Fruit fly (Drosophila melanogaster): Measurements from ENCODE around the gene mio.

Gene mio

dm6 chr2L:2242783-2243182 is 25.7 kb downstream of the mio start:
- TF ChIP-seq Pif1B (GFP tag; optimal IDR thresholded peaks at IDR 0.05) (no peak), CG14655 (GFP tag; optimal IDR thresholded peaks at IDR 0.05) (no peak), rn (GFP tag; IDR thresholded peaks at IDR 0.05) (no peak), CG34367 (tag; optimal IDR thresholded peaks at IDR 0.05) (no peak), CG17806 (tag; optimal IDR thresholded peaks at IDR 0.05) (no peak), CG13204 (GFP tag; optimal IDR thresholded peaks at IDR 0.05) (no peak)

DNA sequence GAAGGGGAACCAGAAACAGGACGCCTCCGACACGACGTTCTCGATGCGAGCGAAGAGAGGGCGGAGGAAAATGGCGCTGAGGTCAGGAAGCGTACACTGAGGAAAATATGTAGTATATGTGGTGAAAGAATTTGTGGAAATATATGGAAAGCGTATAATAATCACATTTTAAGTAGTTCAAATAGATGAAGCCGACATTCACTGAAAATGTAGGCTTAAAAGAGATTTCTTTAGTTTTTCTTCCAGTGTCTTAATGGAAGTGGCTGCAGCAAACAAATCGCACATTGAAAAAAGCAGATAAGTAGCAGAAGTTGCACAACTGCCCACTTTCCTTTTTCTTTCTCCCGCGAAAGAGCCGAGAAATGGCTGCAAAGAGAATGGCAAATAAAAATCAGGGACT is 32.5 kb downstream of the mio start:
- no peak for TF ChIP-seq EcR (GFP tag; optimal IDR thresholded peaks at IDR 0.05)
- TF ChIP-seq fd96Ca (GFP tag; IDR thresholded peaks at IDR 0.05) = 0 out of 3 replicates have a peak, but pooled peaks have one; percentile 25
- no peak for TF ChIP-seq CG14655 (GFP tag; optimal IDR thresholded peaks at IDR 0.05)
- no peak for TF ChIP-seq CG32121 (GFP tag; IDR thresholded peaks at IDR 0.05)
- TF ChIP-seq CG8159 (tag; optimal IDR thresholded peaks at IDR 0.05) = peak; percentile 36

dm6 chr2L:2251175-2251574 is 34.1 kb downstream of the mio start, which contains the start of gene Ser12:
Ser12 (minus strand) TSS chr2L:2251275.
- TF ChIP-seq Pif1B (GFP tag; optimal IDR thresholded peaks at IDR 0.05) (no peak), CG32121 (GFP tag; IDR thresholded peaks at IDR 0.05) (no peak), CG12605 (GFP tag; IDR thresholded peaks at IDR 0.05) (no peak), Snoo (tag; optimal IDR thresholded peaks at IDR 0.05) (no peak), D1 (tag; optimal IDR thresholded peaks at IDR 0.05) (no peak), CG10348 (GFP tag; IDR thresholded peaks at IDR 0.05) (no peak), CG34367 (tag; optimal IDR thresholded peaks at IDR 0.05) (no peak), CG15710 (tag; optimal IDR thresholded peaks at IDR 0.05) (no peak), Pif1A (GFP tag; optimal IDR thresholded peaks at IDR 0.05) (no peak), CG9948 (tag; optimal IDR thresholded peaks at IDR 0.05) (no peak), CG8301 (tag; optimal IDR thresholded peaks at IDR 0.05) (no peak), CG4496 (GFP tag; IDR thresholded peaks at IDR 0.05) (no peak), Ets98B (GFP tag; IDR thresholded peaks at IDR 0.05) (no peak), gl (tag; optimal IDR thresholded peaks at IDR 0.05) (no peak), rn (GFP tag; IDR thresholded peaks at IDR 0.05) (no peak), CG8159 (tag; optimal IDR thresholded peaks at IDR 0.05) (no peak), CG17806 (tag; optimal IDR thresholded peaks at IDR 0.05) (no peak), EcR (GFP tag; optimal IDR thresholded peaks at IDR 0.05) (no peak)

dm6 chr2L:2252241-2252640 is 35.2 kb downstream of the mio start, which contains the start of gene CG17239:
CG17239 (minus strand) TSS chr2L:2252341.
- TF ChIP-seq Pif1B (GFP tag; optimal IDR thresholded peaks at IDR 0.05) (no peak), CG32121 (GFP tag; IDR thresholded peaks at IDR 0.05) (no peak), gl (tag; optimal IDR thresholded peaks at IDR 0.05) (no peak), CG12605 (GFP tag; IDR thresholded peaks at IDR 0.05) (no peak), CG8301 (tag; optimal IDR thresholded peaks at IDR 0.05) (no peak), Ets98B (GFP tag; IDR thresholded peaks at IDR 0.05) (no peak), Snoo (tag; optimal IDR thresholded peaks at IDR 0.05) (no peak), CG14655 (GFP tag; optimal IDR thresholded peaks at IDR 0.05) (no peak), CG9948 (tag; optimal IDR thresholded peaks at IDR 0.05) (no peak), CG17806 (tag; optimal IDR thresholded peaks at IDR 0.05) (no peak), D1 (tag; optimal IDR thresholded peaks at IDR 0.05) (no peak), Pif1A (GFP tag; optimal IDR thresholded peaks at IDR 0.05) (no peak), CG34367 (tag; optimal IDR thresholded peaks at IDR 0.05) (no peak), CG13204 (GFP tag; optimal IDR thresholded peaks at IDR 0.05) (no peak), CG8159 (tag; optimal IDR thresholded peaks at IDR 0.05) (no peak)

DNA sequence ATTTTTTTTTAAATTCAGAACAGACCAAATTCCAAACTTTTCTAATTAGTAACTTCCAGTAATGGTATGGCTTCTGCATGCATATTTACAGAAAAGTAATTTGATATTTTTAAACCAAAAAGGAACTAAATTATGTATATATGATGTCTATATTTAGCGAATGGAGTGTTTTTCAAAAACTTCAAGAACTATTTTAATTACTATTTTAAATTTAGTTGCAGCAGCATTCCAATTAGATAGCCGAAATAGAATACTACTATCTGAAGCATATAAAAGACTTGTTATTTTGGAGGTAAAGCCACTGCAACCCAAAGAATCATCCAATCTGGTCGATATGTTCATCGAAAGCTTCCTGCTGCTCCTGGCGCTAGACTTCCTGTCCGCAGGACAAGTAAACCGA is 35.7 kb downstream of the mio start, which contains the start of gene CG17234:
CG17234 (plus strand) TSS at position 301 of the 400 bp plus-strand sequence.
- TF ChIP-seq EcR (GFP tag; optimal IDR thresholded peaks at IDR 0.05) = no peak
- no peak for TF ChIP-seq D1 (tag; optimal IDR thresholded peaks at IDR 0.05)
- TF ChIP-seq CG15710 (tag; optimal IDR thresholded peaks at IDR 0.05) = no peak
- no peak for TF ChIP-seq Ets98B (GFP tag; IDR thresholded peaks at IDR 0.05)
- TF ChIP-seq CG10348 (GFP tag; IDR thresholded peaks at IDR 0.05) = no peak
- no peak for TF ChIP-seq Pif1B (GFP tag; optimal IDR thresholded peaks at IDR 0.05)
- TF ChIP-seq Snoo (tag; optimal IDR thresholded peaks at IDR 0.05) = no peak
- no peak for TF ChIP-seq Pif1A (GFP tag; optimal IDR thresholded peaks at IDR 0.05)
- TF ChIP-seq CG9948 (tag; optimal IDR thresholded peaks at IDR 0.05) = no peak
- TF ChIP-seq CG32121 (GFP tag; IDR thresholded peaks at IDR 0.05) = no peak
- TF ChIP-seq fd96Ca (GFP tag; IDR thresholded peaks at IDR 0.05) = no peak
- no peak for TF ChIP-seq CG17806 (tag; optimal IDR thresholded peaks at IDR 0.05)
- no peak for TF ChIP-seq CG14655 (GFP tag; optimal IDR thresholded peaks at IDR 0.05)
- TF ChIP-seq gl (tag; optimal IDR thresholded peaks at IDR 0.05) = no peak
- no peak for TF ChIP-seq rn (GFP tag; IDR thresholded peaks at IDR 0.05)
- TF ChIP-seq CG8301 (tag; optimal IDR thresholded peaks at IDR 0.05) = no peak
- no peak for TF ChIP-seq CG8159 (tag; optimal IDR thresholded peaks at IDR 0.05)
- no peak for TF ChIP-seq CG13204 (GFP tag; optimal IDR thresholded peaks at IDR 0.05)

dm6 chr2L:2254950-2255349 is 37.9 kb downstream of the mio start, which contains the start of gene Send1:
Send1 (minus strand) TSS chr2L:2255050.
- TF ChIP-seq CG4496 (GFP tag; IDR thresholded peaks at IDR 0.05) (no peak), rn (GFP tag; IDR thresholded peaks at IDR 0.05) (no peak), gl (tag; optimal IDR thresholded peaks at IDR 0.05) (no peak), Pif1B (GFP tag; optimal IDR thresholded peaks at IDR 0.05) (no peak), CG8159 (tag; optimal IDR thresholded peaks at IDR 0.05) (no peak), CG14655 (GFP tag; optimal IDR thresholded peaks at IDR 0.05) (no peak), D1 (tag; optimal IDR thresholded peaks at IDR 0.05) (no peak), CG15710 (tag; optimal IDR thresholded peaks at IDR 0.05) (no peak), Ets98B (GFP tag; IDR thresholded peaks at IDR 0.05) (no peak), CG9948 (tag; optimal IDR thresholded peaks at IDR 0.05) (no peak), CG17806 (tag; optimal IDR thresholded peaks at IDR 0.05) (no peak), fd96Ca (GFP tag; IDR thresholded peaks at IDR 0.05) (no peak), EcR (GFP tag; optimal IDR thresholded peaks at IDR 0.05) (no peak)
